Worm (Caenorhabditis elegans): ENCODE measurements around the gene K07E8.7.

DNA sequence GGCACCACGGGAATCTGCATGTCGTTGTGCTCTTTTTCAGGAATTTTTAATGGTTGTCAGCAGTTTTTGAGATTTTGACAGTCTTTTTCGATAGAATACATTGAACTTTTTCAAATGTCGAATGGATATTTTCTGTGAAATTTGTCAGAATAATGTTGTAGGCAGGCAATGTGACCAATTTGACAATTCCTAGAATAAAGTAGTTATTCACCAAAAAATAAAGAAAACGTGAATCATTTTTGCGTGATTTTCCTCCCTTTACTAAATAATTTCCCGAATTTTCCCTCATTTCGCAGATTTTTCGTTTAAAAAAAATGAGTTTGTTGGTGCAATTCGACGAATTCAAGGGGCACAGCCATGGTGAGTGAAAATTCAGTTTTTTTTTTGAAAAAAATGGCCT is 41.4 kb downstream of the K07E8.7 start, which contains the start of gene W04H10.1:
- TF ChIP-seq eyg-1 (tag; optimal IDR thresholded peaks at IDR 0.05) (no peak), pat-9 (tag; optimal IDR thresholded peaks at IDR 0.05) (no peak), unc-86 (tag; optimal IDR thresholded peaks at IDR 0.05) (no peak), rnt-1 (tag; optimal IDR thresholded peaks at IDR 0.05) (no peak), Y22D7AL.16 (tag; optimal IDR thresholded peaks at IDR 0.05) (no peak), pqm-1 (tag; optimal IDR thresholded peaks at IDR 0.05) (no peak), elt-4 (tag; optimal IDR thresholded peaks at IDR 0.05) (no peak), ets-4 (tag; optimal IDR thresholded peaks at IDR 0.05) (no peak), nhr-11 (tag; optimal IDR thresholded peaks at IDR 0.05) (no peak), ceh-9 (tag; optimal IDR thresholded peaks at IDR 0.05) (no peak)

Measured in whole organism, late embryonic.